Worm (Caenorhabditis elegans): ENCODE data around the gene srh-63.

DNA sequence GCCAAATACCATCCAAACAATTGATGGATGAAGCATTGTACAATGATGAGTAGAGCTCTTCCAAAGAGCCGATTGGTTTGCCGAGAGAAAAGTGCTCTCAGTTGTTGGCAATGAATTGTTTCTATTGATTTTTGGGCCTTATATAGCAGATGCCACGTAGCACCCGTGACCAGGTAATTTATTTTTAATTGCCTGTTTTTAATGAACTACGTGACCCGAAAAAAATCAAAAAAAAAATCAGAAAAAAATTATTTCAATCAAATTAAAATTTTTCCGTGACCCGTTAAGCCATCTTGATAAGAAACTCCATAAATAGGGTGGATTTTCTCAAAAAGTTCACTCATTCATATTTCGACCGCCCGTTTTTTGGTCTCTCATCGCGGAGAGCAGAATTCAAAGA is 4.2 kb upstream of the srh-63 start, which contains the start of the genes Y57G11A.2 and T27E7.1:
- TF ChIP-seq unc-130 (GFP tag; optimal IDR thresholded peaks at IDR 0.05) (no peak), C17E4.6 (GFP tag; IDR thresholded peaks at IDR 0.05) (no peak), snpc-4 (GFP tag; optimal IDR thresholded peaks at IDR 0.05) (no peak), snpc-4 (tag; optimal IDR thresholded peaks at IDR 0.05) (no peak), F39B2.1 (GFP tag; IDR thresholded peaks at IDR 0.05) (no peak)

Data from whole organism, young adult.